Fruit fly (Drosophila melanogaster): ENCODE data around the gene Dus4.

The Dus4 gene

DNA sequence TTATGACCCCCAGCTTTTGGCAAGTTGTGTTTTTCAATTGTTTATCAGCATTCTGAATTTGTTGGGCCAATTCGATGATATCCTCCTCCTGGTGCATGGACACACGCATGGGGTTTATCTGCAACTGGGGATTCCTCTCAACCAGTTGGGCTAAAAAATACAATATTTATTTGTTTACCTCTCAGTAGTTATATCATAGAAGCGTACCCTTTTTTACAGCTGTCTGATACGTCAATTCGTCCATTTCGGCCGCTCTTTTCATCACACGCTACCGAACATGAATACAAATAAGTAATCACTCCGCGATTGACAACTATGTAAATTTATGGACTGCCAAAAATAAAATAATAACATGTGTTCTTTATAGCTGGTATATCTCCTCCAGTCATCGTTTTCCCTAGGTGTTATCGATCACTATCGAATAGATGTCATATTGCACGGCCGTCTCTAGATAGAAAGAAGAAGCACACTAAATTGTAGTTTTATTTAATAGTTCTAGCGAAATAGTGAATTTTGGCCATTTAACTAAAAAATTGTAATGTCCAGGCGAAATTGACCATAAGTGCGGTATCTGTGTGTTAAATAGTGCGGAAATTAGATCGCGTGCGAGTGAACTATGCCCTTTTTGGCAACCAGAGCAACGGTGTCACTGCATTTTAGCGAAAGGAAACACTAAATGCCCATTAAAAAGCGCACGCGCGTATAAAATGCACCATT, 28.7 kb upstream of the Dus4 start, which contains the start of the genes mib2 and CG31800 (continued):
- TF ChIP-seq CG13287 (GFP tag; IDR thresholded peaks at IDR 0.05; ENCODE audit: partially characterized antibody) (peak; percentile 78), D19A (tag; optimal IDR thresholded peaks at IDR 0.05) (no peak), CG9215 (GFP tag; IDR thresholded peaks at IDR 0.05) (no peak), CG11093 (GFP tag; IDR thresholded peaks at IDR 0.05) (no peak), H2.0 (GFP tag; IDR thresholded peaks at IDR 0.05) (no peak), CG2116 (GFP tag; optimal IDR thresholded peaks at IDR 0.05) (peak; percentile 73), CG15514 (GFP tag; optimal IDR thresholded peaks at IDR 0.05) (peak; percentile 26), CG7372 (GFP tag; IDR thresholded peaks at IDR 0.05) (no peak), YL-1 (GFP tag; optimal IDR thresholded peaks at IDR 0.05) (peak; percentile 59), Xbp1 (GFP tag; optimal IDR thresholded peaks at IDR 0.05) (peak; percentile 26), CG16813 (GFP tag; IDR thresholded peaks at IDR 0.05; ENCODE audit: partially characterized antibody) (peak; percentile 76), CG15011 (GFP tag; optimal IDR thresholded peaks at IDR 0.05) (no peak), unc-4 (GFP tag; IDR thresholded peaks at IDR 0.05; ENCODE audit: partially characterized antibody) (peak; percentile 79), Ets65A (GFP tag) (peak; percentile 48), PHDP (tag; optimal IDR thresholded peaks at IDR 0.05) (no peak), Neu2 (GFP tag; optimal IDR thresholded peaks at IDR 0.05; ENCODE audit: borderline replicate concordance) (no peak), sens (GFP tag) (peak; percentile 55), Scr (GFP tag; IDR thresholded peaks at IDR 0.05; ENCODE audit: partially characterized antibody) (peak; percentile 85), CG17912 (GFP tag; optimal IDR thresholded peaks at IDR 0.05) (no peak), CG11398 (GFP tag; optimal IDR thresholded peaks at IDR 0.05) (no peak), CG2199 (GFP tag; IDR thresholded peaks at IDR 0.05) (0 out of 3 replicates have a peak, but pooled peaks have one; percentile 53), CG15479 (GFP tag; optimal IDR thresholded peaks at IDR 0.05) (no peak), mirr (GFP tag; optimal IDR thresholded peaks at IDR 0.05) (no peak), CG8290 (GFP tag; optimal IDR thresholded peaks at IDR 0.05) (peak; percentile 29), CG8290 (tag; optimal IDR thresholded peaks at IDR 0.05) (peak in 1 of 2 experiments; percentile 49), CG34224 (GFP tag; IDR thresholded peaks at IDR 0.05; ENCODE audit: partially characterized antibody) (peak; percentile 80), Ets97D (GFP tag; optimal IDR thresholded peaks at IDR 0.05) (peak; percentile 8), crp (GFP tag; optimal IDR thresholded peaks at IDR 0.05) (peak in 1 of 2 experiments; percentile 74), bcd (GFP tag; optimal IDR thresholded peaks at IDR 0.05) (no peak), CG12155 (GFP tag; optimal IDR thresholded peaks at IDR 0.05) (no peak), danr (GFP tag; IDR thresholded peaks at IDR 0.05) (no peak), CG6765 (GFP tag; optimal IDR thresholded peaks at IDR 0.05) (no peak), CG17568 (GFP tag; optimal IDR thresholded peaks at IDR 0.05) (no peak), inv (GFP tag; IDR thresholded peaks at IDR 0.05; ENCODE audit: partially characterized antibody) (peak; percentile 75), CG30020 (tag; optimal IDR thresholded peaks at IDR 0.05) (peak; percentile 39), stwl (tag; optimal IDR thresholded peaks at IDR 0.05) (peak; percentile 59), trem (tag; optimal IDR thresholded peaks at IDR 0.05) (peak; percentile 58), abd-A (tag; optimal IDR thresholded peaks at IDR 0.05) (peak; percentile 74), gsb-n (tag; optimal IDR thresholded peaks at IDR 0.05) (no peak), tio (GFP tag; optimal IDR thresholded peaks at IDR 0.05) (no peak), al (GFP tag; IDR thresholded peaks at IDR 0.05) (no peak), CG2129 (GFP tag; IDR thresholded peaks at IDR 0.05; ENCODE audit: partially characterized antibody) (peak; percentile 74), dmrt99B (tag; optimal IDR thresholded peaks at IDR 0.05) (no peak), tna (GFP tag; IDR thresholded peaks at IDR 0.05; ENCODE audit: partially characterized antibody) (peak; percentile 69), CG31224 (GFP tag; IDR thresholded peaks at IDR 0.05) (no peak), sug (tag; optimal IDR thresholded peaks at IDR 0.05) (peak; percentile 38), CG31365 (tag; optimal IDR thresholded peaks at IDR 0.05) (no peak), Atf6 (GFP tag; IDR thresholded peaks at IDR 0.05) (no peak), chm (GFP tag; IDR thresholded peaks at IDR 0.05) (0 out of 2 replicates have a peak, but pooled peaks have one; percentile 38)

Data from whole organism, embryonic.